Worm (Caenorhabditis elegans) whole organism, early embryonic: Measurements from ENCODE around the gene Y116A8C.469.

Source experiments
- B0310.2 ChIP-seq: sonication (generic microtip); optimal IDR thresholded peaks from 2 replicates; lab custom pipeline; 2016; ENCODE audit warnings: mild to moderate bottlenecking, missing genetic modification characterization, missing compliant biosample characterization
- aly-1 ChIP-seq: sonication (generic microtip); optimal IDR thresholded peaks from 2 replicates; lab custom pipeline; 2016; ENCODE audit warnings: missing genetic modification characterization, missing compliant biosample characterization
- ama-1 ChIP-seq: fragments of 150-350 bp; optimal IDR thresholded peaks from 2 replicates; lab custom pipeline; 2014
- ceh-13 ChIP-seq: fragments of 200-800 bp; sonication (Bioruptor generic); optimal IDR thresholded peaks from 2 replicates; lab custom pipeline; 2018; ENCODE audit warnings: mild to moderate bottlenecking, missing genetic modification characterization, missing compliant biosample characterization
- flt-1 ChIP-seq: fragments of 200-800 bp; sonication (Bioruptor generic); IDR thresholded peaks from 2 replicates; pipeline ENCODE4 v1.3.6; 2022; ENCODE audit warnings: missing genetic modification characterization, missing compliant biosample characterization
- hmg-4 ChIP-seq: fragments of 200-800 bp; sonication (Bioruptor generic); optimal IDR thresholded peaks from 2 replicates; lab custom pipeline; 2018; ENCODE audit warnings: mild to moderate bottlenecking, missing genetic modification characterization, missing compliant biosample characterization
- pes-1 ChIP-seq: fragments of 200-800 bp; sonication (Bioruptor generic); IDR thresholded peaks from 2 replicates; pipeline ENCODE4 v1.3.6; 2022; ENCODE audit warnings: missing genetic modification reagents, missing genetic modification characterization, missing compliant biosample characterization
- scrt-1 ChIP-seq: fragments of 200-800 bp; sonication (Bioruptor generic); IDR thresholded peaks from 2 replicates; pipeline ENCODE4 v1.3.6; 2022; ENCODE audit warnings: missing genetic modification characterization, missing compliant biosample characterization
- sea-1 ChIP-seq: fragments of 200-800 bp; sonication (Bioruptor generic); conservative IDR thresholded peaks from 2 replicates; pipeline ENCODE4 v1.3.6; 2022; ENCODE audit warnings: missing genetic modification characterization, missing compliant biosample characterization
- tbx-11 ChIP-seq: fragments of 200-800 bp; sonication (Bioruptor generic); IDR thresholded peaks from 2 replicates; pipeline ENCODE4 v1.3.6; 2022; ENCODE audit warnings: missing genetic modification characterization, missing compliant biosample characterization
- tbx-37 ChIP-seq: fragments of 200-800 bp; sonication (Bioruptor generic); conservative IDR thresholded peaks from 2 replicates; pipeline ENCODE4 v1.3.6; 2022; ENCODE audit warnings: missing genetic modification reagents, missing genetic modification characterization, missing compliant biosample characterization
- tra-4 ChIP-seq: sonication (generic microtip); optimal IDR thresholded peaks from 2 replicates; lab custom pipeline; 2017; ENCODE audit warnings: missing genetic modification characterization, missing compliant biosample characterization

DNA sequence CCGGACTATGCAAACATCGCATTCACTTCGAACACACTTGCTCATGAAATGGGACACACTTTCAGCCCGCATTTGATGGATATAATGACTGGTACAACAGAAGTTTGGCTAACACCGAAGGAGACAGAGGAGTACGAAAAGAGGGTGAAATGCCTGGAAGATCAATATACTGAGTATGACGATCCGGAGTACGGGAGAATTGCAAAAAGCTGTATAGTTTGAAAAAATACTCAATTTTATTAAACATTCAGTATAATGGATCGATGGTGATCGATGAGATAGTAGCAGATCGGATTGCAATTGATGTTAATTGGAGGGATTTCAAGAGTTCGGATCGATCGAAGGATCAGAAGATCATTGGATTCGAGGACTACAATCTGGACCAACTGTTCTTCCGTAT, 8.8 kb upstream of the Y116A8C.469 start:
- TF ChIP-seq ama-1 (lab: Kevin White, UChicago) (no peak), pes-1 (GFP tag; lab: Robert Waterston, UW) (no peak), tbx-11 (no peak), aly-1 (tag; lab: Kevin White, UChicago) (no peak), tbx-37 (GFP tag; lab: Robert Waterston, UW) (no peak), hmg-4 (GFP tag; lab: Kevin White, UChicago) (no peak), tra-4 (no peak), sea-1 (no peak), B0310.2 (tag; lab: Kevin White, UChicago) (no peak), scrt-1 (no peak), ceh-13 (GFP tag; lab: Kevin White, UChicago) (no peak), flt-1 (GFP tag; lab: Robert Waterston, UW) (no peak)
